Fruit fly (Drosophila melanogaster) whole organism: ENCODE measurements around the gene Grp170.
A peak's percentile ranks its signal among the peaks of the same experiment; 100 is the strongest.

Experiments used
- CG8478 ChIP-seq: fragments of >200 bp; optimal IDR thresholded peaks from 2 replicates; lab custom pipeline; 2018; ENCODE audit warnings: inconsistent platforms
- Dll ChIP-seq: fragments of >200 bp; optimal IDR thresholded peaks from 2 replicates; lab custom pipeline; 2017
- EcR ChIP-seq, 2 experiments: fragments of >200 bp; optimal IDR thresholded peaks; 2 replicates each; lab custom pipeline; 2017; ENCODE audit warnings: missing biosample characterization in 2 of 2, missing genetic modification characterization in 2 of 2, missing genetic modification reagents in 2 of 2
- pan ChIP-seq: fragments of >200 bp; optimal IDR thresholded peaks from 2 replicates; lab custom pipeline; 2017
- psq ChIP-seq: fragments of >200 bp; optimal IDR thresholded peaks from 2 replicates; lab custom pipeline; 2017
- usp ChIP-seq: fragments of >200 bp; optimal IDR thresholded peaks from 2 replicates; lab custom pipeline; 2017; ENCODE audit warnings: missing biosample characterization, missing genetic modification characterization, mixed read lengths

Gene Grp170

DNA sequence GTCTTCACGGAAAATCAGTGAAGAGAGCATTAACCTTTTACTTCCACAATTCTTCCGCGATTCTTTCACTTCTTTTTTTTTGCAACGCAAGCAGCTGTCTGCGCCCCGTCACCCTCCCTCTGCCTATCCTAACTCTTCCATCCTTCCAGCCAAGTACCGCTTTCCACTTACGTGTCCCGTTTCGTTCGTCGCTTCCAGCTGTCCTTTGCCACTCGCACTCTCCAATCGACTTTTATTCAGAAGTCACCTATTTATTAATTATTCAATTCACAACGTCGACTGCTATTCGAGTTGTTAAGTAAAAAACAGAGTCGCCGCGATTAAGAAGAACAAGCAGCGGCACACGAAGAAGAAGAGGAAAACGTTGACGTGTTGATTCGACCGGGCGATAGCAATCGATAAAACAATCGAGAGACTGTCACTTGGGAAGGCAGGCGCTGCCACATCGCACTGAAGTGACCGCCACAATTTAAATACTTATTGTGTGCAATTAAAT, at the start of gene Grp170:
TSS of gene Grp170 (minus strand) at position 365 of the 496 bp plus-strand sequence.
- TF ChIP-seq EcR (GFP tag; optimal IDR thresholded peaks at IDR 0.05; lab: Kevin White, UChicago) (peak; percentile 45 to 80), CG8478 (lab: Kevin White, UChicago) (no peak)

DNA sequence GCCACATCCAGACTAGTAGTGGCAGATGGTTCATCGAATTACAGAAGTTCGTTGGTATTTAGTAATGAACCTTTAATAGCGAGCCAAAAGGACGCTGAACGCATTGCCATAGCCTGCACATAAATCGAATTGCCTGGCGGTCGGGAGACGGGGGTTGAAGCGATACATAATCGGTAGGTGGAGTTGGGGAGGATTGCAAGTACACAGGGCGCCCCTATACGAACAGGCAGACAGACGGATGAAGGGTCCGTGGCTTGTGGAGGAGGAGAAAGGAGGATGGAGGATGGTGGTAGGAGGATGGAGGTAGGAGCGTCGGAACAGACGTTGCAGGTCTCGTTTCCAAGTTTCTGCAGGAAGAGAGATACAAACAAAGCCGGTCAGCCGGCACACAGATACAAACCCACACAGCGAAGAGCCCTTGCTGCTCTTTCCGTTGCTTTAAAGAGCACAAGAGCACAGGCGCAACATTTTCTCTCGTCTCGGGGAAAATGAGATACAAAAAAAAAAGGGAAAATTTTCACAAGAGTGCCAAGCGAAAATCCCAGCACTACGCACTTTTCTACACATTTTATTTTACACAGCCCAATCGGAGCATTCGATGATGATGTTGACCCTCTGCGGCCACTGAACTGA, 48.9 kb upstream of the Grp170 start:
- TF ChIP-seq pan = no peak
- TF ChIP-seq CG8478 (lab: Kevin White, UChicago) = no peak
- TF ChIP-seq Dll (lab: Kevin White, UChicago) = no peak
- TF ChIP-seq EcR (GFP tag; optimal IDR thresholded peaks at IDR 0.05; lab: Kevin White, UChicago) = no peak
- no peak for TF ChIP-seq usp

DNA sequence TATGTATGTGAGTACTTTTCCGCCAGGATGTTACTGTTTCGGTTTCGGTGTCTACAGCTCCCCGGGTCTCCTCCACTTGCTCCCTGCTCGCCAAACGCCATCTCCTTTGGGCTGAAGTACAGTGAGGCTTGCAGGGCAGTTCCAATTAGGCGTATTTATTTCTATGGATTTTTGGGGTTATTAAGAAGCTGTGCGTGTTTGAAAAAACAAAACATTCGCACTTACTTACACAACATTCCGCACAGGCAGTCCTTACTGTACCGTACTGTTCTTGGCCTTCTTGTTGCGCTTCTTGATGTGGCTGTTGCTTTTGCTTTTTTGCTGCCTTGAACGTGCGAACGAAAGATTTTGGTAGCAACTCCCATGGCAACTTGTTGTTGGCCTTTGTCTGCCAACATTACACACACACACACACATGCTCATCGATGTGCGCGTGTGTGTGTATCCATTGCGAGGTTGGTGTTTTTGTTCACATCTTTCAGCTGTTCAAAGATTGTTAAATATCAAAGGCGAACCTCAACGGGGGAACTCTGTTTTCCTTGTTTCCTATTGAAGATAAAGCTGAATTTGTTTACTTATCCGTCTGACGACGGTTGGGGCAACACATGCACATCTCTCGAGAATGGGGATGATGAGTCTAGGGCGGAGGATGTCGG, 47.2 kb upstream of the Grp170 start:
- TF ChIP-seq Dll (lab: Kevin White, UChicago) = no peak
- TF ChIP-seq CG8478 (lab: Kevin White, UChicago) = no peak
- no peak for TF ChIP-seq psq (lab: Kevin White, UChicago)
- no peak for TF ChIP-seq pan
- TF ChIP-seq usp = no peak
- no peak for TF ChIP-seq EcR (GFP tag; optimal IDR thresholded peaks at IDR 0.05; lab: Kevin White, UChicago)

DNA sequence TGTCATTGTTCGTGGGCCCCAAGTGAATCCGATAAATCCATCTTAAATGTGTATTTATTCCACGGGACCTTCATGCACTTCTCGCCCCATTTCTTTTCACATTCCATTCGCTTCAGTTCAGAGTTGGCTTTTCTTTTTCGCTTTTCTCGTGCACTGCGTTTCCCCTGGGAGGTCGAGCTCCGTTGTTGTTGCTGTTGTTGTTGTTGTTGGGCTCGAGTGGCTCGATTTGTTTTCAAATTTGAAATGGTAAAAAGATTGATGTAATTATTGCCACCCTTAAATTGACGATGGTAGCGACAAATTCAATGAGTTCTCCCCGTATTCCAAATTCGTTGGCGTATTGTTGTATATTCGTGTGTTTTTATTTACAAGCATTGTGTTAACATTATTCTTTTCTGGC, 46.0 kb upstream of the Grp170 start:
- no peak for TF ChIP-seq EcR (GFP tag; optimal IDR thresholded peaks at IDR 0.05; lab: Kevin White, UChicago)
- TF ChIP-seq psq (lab: Kevin White, UChicago) = no peak
- no peak for TF ChIP-seq CG8478 (lab: Kevin White, UChicago)
- TF ChIP-seq Dll (lab: Kevin White, UChicago) = no peak
- no peak for TF ChIP-seq pan
- TF ChIP-seq usp = no peak

DNA sequence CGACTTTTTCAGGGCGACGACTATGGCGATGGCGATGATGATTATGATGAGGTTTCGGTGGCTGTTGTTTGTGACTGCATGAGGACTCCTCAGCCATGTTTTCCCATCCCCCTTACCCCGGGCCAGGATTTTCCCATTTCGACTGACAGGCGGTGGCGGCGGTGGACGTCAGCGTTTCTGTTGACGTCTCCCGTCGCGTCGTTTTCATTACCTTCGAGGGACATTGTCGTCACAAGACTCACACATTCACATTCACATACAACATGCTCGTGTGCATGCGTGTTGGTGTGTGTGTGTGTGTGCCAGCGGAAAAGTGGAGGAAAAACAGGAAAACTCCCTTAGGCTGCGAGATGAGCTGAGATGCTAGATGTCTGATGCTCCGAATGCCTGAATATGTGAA, 44.9 kb upstream of the Grp170 start:
- TF ChIP-seq Dll (lab: Kevin White, UChicago) (no peak), pan (no peak), psq (lab: Kevin White, UChicago) (no peak), EcR (GFP tag; optimal IDR thresholded peaks at IDR 0.05; lab: Kevin White, UChicago) (no peak), CG8478 (lab: Kevin White, UChicago) (no peak), usp (no peak)

DNA sequence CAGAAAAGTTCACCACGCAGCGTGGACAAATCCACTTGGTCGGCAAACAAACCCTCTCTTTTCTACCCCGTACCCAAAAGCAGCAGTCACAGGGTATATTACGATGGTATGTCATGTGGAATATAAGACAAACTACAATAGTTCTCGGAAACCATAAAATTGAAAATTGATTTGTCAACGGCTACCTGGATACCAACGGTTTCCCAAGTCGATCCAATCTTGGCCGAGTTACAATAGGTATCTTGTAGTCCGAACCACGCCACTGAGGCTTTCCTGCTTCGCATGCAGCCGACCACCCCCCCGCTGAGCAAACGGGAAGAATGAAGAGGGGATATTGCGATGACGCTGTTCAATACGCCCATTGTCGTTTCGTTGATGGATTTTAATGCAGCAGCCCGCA, 43.5 kb upstream of the Grp170 start:
- TF ChIP-seq pan = peak; percentile 87
- TF ChIP-seq Dll (lab: Kevin White, UChicago) = no peak

DNA sequence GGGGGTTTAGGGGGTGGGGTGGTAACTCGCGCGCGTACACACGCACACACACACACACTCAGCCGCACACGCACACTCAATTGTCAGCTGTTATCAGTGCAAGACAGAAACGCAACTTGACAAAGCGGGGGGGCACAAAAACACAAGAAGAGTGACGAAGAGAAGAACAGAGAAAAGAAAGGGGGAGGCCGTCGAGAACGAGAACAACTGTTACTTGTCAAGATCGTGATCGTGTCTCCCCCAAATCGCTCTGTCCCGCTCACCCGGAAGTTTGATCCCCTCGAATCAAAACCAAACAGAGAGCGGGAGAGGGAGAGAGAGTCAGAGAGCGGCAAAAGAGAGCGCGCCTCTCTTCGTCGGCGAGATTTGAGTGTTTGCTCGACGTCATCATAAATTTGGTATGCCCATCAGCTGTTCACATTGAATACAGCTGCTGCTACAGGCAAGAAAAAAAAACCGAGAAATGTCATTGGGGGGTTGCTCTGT, 42.5 kb upstream of the Grp170 start:
- no peak for TF ChIP-seq usp
- TF ChIP-seq Dll (lab: Kevin White, UChicago) = peak; percentile 95

DNA sequence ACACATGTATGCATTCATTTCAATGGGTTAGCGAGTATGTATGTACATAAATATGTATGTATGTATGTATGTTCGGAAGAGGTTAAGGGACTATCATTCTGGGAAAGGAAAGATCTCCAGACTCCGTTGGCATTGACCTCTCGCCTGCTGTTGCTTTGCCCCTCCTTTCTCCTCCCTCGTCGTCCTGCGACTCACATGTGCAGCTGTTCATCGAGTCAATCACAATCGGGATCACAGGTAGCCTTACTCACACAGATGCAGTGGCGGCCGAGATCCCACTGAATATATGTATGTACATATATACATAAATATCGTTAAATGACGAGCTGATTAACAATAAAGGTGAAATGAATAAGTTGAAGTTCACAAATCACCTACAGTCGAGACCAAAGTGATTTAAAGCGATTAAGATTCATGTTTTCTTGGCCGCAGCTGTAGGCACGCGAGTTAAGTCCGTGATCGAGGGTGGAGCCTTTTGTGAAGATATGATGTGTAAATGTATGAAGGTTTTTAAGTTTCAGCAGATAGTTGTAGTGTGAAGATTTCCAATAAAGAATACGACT, 33.6 kb upstream of the Grp170 start:
- TF ChIP-seq usp (no peak), CG8478 (lab: Kevin White, UChicago) (no peak), Dll (lab: Kevin White, UChicago) (no peak), pan (no peak), EcR (GFP tag; optimal IDR thresholded peaks at IDR 0.05; lab: Kevin White, UChicago) (no peak), psq (lab: Kevin White, UChicago) (no peak)

DNA sequence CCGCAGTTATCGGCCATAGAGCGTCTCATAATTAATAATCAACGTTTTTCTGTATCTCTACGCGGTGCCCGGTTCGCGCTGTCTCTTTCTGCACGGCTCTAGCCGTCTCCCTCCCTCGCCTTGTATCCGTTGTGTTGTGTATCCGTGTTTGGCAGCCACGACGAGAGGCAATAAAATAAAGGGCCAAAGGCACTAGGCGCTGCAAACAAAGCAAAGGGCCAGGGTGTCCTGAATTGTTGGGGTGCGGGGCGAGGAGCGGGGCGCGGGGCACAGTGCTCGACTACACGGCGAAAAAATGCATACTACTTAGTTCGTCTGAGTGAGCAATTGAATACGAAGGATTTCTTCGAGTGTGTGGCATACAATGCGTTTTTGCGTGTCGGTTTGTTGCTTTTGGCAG, 32.7 kb upstream of the Grp170 start:
- TF ChIP-seq usp = no peak
- no peak for TF ChIP-seq CG8478 (lab: Kevin White, UChicago)
- no peak for TF ChIP-seq EcR (GFP tag; optimal IDR thresholded peaks at IDR 0.05; lab: Kevin White, UChicago)
- no peak for TF ChIP-seq pan
- no peak for TF ChIP-seq Dll (lab: Kevin White, UChicago)
- TF ChIP-seq psq (lab: Kevin White, UChicago) = no peak

DNA sequence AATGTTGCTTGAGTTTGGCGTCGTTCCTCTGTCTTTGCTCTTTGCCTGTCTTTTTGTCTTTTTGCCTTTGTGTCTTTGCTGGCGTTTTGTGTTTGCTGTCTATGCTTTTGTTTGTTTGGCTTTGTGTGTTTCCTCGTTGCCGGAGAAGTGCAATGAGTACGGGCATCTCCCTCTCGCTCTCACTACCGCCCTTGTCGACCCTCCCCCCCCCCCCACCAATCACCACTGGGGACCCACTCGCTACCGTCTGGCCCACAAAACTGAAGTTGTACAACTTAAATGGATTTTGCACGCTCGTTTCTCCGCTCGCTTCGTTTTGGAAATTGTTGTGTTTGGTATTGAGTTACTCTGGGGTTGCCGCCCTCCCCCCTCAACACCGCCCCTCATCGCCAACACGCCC, 31.9 kb upstream of the Grp170 start:
- TF ChIP-seq CG8478 (lab: Kevin White, UChicago) (no peak), Dll (lab: Kevin White, UChicago) (no peak), usp (no peak), EcR (GFP tag; optimal IDR thresholded peaks at IDR 0.05; lab: Kevin White, UChicago) (no peak), psq (lab: Kevin White, UChicago) (no peak), pan (no peak)

DNA sequence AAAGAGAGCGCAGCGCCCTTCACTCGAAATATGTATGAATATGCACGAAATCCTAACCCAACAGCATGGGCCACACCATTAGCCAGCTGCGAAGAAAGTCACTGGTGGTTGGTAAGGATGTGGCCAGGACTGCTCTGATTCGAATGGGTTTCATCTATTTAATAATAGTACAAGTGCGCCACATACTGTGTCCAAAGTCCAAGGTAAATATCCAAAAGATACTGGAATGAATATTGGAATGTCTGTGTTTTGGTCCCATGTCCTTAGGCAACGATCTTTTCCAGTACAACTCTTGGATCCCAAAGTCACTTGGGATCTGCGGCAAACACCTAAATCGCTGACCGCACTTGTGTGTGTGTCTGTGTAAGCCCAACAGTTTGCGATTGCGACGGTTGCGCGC, 31.4 kb upstream of the Grp170 start:
- TF ChIP-seq pan (no peak), Dll (lab: Kevin White, UChicago) (peak; percentile 24), EcR (GFP tag; optimal IDR thresholded peaks at IDR 0.05; lab: Kevin White, UChicago) (no peak)

DNA sequence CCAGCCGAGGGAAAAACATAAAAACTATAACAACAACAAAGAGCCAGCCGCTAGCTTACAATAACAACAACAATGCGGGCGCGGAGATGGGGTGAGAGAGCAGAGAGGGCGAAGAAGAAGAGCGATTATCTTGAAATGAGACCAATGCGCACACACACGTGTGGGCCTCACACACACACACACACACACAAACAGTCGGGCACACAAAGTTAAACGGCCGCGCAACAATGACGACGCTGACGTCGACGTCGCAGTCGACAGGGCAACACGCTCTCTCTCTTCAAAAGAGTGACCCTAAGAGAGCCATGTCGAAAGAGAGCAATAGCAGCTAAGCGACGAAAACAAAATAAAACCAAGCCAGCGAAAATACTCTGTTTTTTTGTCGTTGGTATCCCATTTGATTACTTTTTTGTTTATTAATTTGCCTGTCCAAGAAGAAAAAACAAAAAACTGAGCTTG, 31.0 kb upstream of the Grp170 start:
- TF ChIP-seq psq (lab: Kevin White, UChicago) (no peak), Dll (lab: Kevin White, UChicago) (peak; percentile 54), usp (no peak), pan (no peak), EcR (GFP tag; optimal IDR thresholded peaks at IDR 0.05; lab: Kevin White, UChicago) (no peak), CG8478 (lab: Kevin White, UChicago) (no peak)
